Worm (Caenorhabditis elegans): ENCODE measurements around the gene swan-2.

Gene swan-2

DNA sequence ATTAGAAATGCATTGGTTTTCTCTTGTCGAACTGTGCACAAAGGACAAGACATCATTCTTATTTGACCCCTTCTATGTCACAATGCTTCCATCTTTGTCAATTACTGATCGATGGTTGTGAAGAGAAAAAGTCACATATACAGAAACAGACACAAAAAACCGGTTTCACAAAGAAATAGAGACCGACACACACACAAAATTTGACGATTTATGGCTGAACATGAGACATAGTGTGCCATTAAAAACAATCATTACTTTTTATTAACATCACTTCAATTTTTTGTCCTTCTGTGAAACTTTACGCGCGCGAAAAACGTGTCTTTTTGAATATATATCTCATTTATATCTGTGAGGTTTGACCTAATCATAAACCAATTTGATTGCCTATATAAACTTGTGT lies 13.5 kb downstream of the swan-2 start (continued):
- TF ChIP-seq Y55F3AM.14 (GFP tag; optimal IDR thresholded peaks at IDR 0.05) (no peak), ZK546.5 (tag; optimal IDR thresholded peaks at IDR 0.05) (no peak)

DNA sequence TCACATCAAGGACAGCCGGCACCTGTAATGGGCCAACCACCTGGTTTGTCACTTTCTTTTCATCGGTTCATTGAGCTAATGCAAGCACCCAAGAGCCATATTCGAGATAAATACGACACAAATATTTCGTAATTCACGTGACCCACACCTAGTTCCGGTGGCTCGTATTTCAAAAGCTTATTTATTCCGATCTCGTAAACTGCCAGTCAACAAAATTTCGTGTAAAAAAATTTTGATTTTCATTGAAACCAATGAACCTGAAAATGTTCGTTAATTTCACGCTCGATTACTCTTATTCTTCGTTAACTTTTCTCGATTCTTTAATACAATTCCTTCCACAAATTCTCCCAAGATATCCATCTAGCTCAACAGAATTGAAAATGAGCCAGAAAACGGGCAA lies 14.0 kb downstream of the swan-2 start:
- no peak for TF ChIP-seq egl-27 (tag; optimal IDR thresholded peaks at IDR 0.05)

DNA sequence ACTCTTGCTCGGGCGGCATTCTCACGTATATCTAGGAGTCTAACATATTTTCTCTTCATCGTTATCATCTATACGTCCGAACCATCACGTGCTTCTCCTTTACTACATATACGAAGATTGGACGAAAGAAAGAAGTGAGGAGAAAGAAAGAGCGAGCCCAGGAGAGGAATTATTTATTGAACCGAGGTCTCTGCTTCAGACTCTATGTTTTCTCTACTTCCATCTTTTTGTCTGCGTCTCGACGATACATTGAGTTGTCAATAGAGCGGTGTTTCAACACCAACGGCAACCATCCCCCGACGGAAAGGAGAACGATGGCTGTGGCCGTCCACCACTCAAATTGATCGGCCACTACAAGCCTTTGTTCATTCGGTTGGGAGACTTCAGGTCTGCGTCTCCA lies 14.7 kb downstream of the swan-2 start:
- TF ChIP-seq C34F6.9 (tag; optimal IDR thresholded peaks at IDR 0.05) = peak; percentile 92
- peak; percentile 71 to 80 for TF ChIP-seq mdl-1 (tag; optimal IDR thresholded peaks at IDR 0.05)
- TF ChIP-seq R02D3.7 (tag; optimal IDR thresholded peaks at IDR 0.05) = no peak
- TF ChIP-seq nhr-77 (tag; optimal IDR thresholded peaks at IDR 0.05) = no peak
- TF ChIP-seq crh-2 (tag; optimal IDR thresholded peaks at IDR 0.05) = peak; percentile 87
- peak; percentile 61 for TF ChIP-seq egl-27 (tag; optimal IDR thresholded peaks at IDR 0.05)
- TF ChIP-seq sma-3 (GFP tag; optimal IDR thresholded peaks at IDR 0.05) = peak; percentile 58
- peak; percentile 69 for TF ChIP-seq skn-1 (tag; optimal IDR thresholded peaks at IDR 0.05)
- peak; percentile 41 for TF ChIP-seq blmp-1 (tag; optimal IDR thresholded peaks at IDR 0.05; ENCODE audit: insufficient read depth)
- TF ChIP-seq nhr-25 (tag; optimal IDR thresholded peaks at IDR 0.05) = peak; percentile 74
- peak; percentile 67 for TF ChIP-seq ama-1 (optimal IDR thresholded peaks at IDR 0.05)
- TF ChIP-seq dmd-4 (tag; optimal IDR thresholded peaks at IDR 0.05) = no peak
- peak; percentile 72 for TF ChIP-seq zag-1 (tag; optimal IDR thresholded peaks at IDR 0.05)
- TF ChIP-seq nhr-11 (tag; optimal IDR thresholded peaks at IDR 0.05) = no peak
- peak; percentile 90 for TF ChIP-seq lin-13 (GFP tag; optimal IDR thresholded peaks at IDR 0.05)
- TF ChIP-seq unc-39 (tag; optimal IDR thresholded peaks at IDR 0.05) = no peak
- no peak for TF ChIP-seq nhr-23 (tag; optimal IDR thresholded peaks at IDR 0.05)
- TF ChIP-seq F13H6.1 (tag; optimal IDR thresholded peaks at IDR 0.05) = peak; percentile 93
- no peak for TF ChIP-seq ztf-1 (GFP tag; conservative IDR thresholded peaks at IDR 0.05)
- TF ChIP-seq lin-11 (tag; optimal IDR thresholded peaks at IDR 0.05) = peak; percentile 78
- no peak for TF ChIP-seq mbf-1 (tag; optimal IDR thresholded peaks at IDR 0.05)
- TF ChIP-seq lsy-2 (tag; optimal IDR thresholded peaks at IDR 0.05) = peak; percentile 44 to 87
- peak; percentile 88 for TF ChIP-seq fos-1 (tag; optimal IDR thresholded peaks at IDR 0.05)
- TF ChIP-seq nhr-129 (tag; optimal IDR thresholded peaks at IDR 0.05) = peak; percentile 97
- TF ChIP-seq nhr-6 (tag; optimal IDR thresholded peaks at IDR 0.05) = no peak
- no peak for TF ChIP-seq ztf-11 (tag; optimal IDR thresholded peaks at IDR 0.05)
- no peak for TF ChIP-seq nhr-10 (tag; optimal IDR thresholded peaks at IDR 0.05)
- no peak for TF ChIP-seq peb-1 (tag; optimal IDR thresholded peaks at IDR 0.05)
- TF ChIP-seq nhr-21 (tag; optimal IDR thresholded peaks at IDR 0.05) = peak; percentile 74
- TF ChIP-seq mab-5 (tag; optimal IDR thresholded peaks at IDR 0.05) = peak; percentile 70
- no peak for TF ChIP-seq elt-1 (tag; optimal IDR thresholded peaks at IDR 0.05)
- peak; percentile 49 for TF ChIP-seq Y55F3AM.14 (GFP tag; optimal IDR thresholded peaks at IDR 0.05)
- peak; percentile 23 for TF ChIP-seq ceh-16 (tag; optimal IDR thresholded peaks at IDR 0.05)
- TF ChIP-seq elt-3 (tag; optimal IDR thresholded peaks at IDR 0.05) = no peak
- TF ChIP-seq nhr-237 (tag; optimal IDR thresholded peaks at IDR 0.05) = no peak
- peak; percentile 56 for TF ChIP-seq sem-4 (tag; optimal IDR thresholded peaks at IDR 0.05)
- TF ChIP-seq snpc-4 (tag; optimal IDR thresholded peaks at IDR 0.05) = peak; percentile 81
- TF ChIP-seq alr-1 (tag; optimal IDR thresholded peaks at IDR 0.05) = peak; percentile 70
- peak; percentile 88 for TF ChIP-seq ztf-4 (tag; optimal IDR thresholded peaks at IDR 0.05)
- TF ChIP-seq nhr-12 (tag; optimal IDR thresholded peaks at IDR 0.05) = no peak
- peak; percentile 68 for TF ChIP-seq gmeb-1 (tag; optimal IDR thresholded peaks at IDR 0.05)
- TF ChIP-seq ceh-82 (tag; optimal IDR thresholded peaks at IDR 0.05) = no peak
- no peak for TF ChIP-seq lin-39 (tag; optimal IDR thresholded peaks at IDR 0.05)
- no peak for TF ChIP-seq unc-62 (GFP tag; optimal IDR thresholded peaks at IDR 0.05)
- no peak for TF ChIP-seq aly-2 (tag; optimal IDR thresholded peaks at IDR 0.05)
- peak; percentile 96 for TF ChIP-seq unc-55 (GFP tag; optimal IDR thresholded peaks at IDR 0.05)
- peak; percentile 88 for TF ChIP-seq sma-9 (GFP tag; optimal IDR thresholded peaks at IDR 0.05)
- TF ChIP-seq sma-9 (tag; optimal IDR thresholded peaks at IDR 0.05) = no peak
- TF ChIP-seq ZK546.5 (tag; optimal IDR thresholded peaks at IDR 0.05) = no peak

All from whole organism, L2 larva.